Fruit fly (Drosophila melanogaster): Measurements from ENCODE around the gene Med.

Med gene

DNA sequence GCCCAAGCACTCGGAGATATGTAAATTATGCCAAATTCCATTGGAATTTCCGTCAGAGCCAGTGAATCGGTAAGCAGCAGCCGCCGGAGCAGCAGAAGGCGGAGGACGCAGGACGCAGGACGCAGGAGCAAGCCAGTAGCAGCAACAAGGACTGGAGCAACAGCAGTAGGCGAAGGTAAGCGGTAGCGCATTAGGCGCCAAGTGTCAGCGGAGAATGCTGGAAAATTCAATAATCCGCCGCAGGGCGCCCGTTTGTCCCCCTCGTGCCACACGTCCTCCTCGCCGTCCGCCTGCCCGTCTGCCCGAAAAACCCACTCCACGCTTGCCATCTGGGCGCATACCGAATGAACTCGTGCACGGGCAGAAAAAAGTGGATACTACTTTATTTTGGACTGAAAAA is 11.8 kb downstream of the Med start:
- no peak for TF ChIP-seq noc (tag; optimal IDR thresholded peaks at IDR 0.05)

dm6 chr3R:31626237-31626636 is 15.4 kb downstream of the Med start:
- TF ChIP-seq noc (tag; optimal IDR thresholded peaks at IDR 0.05) = no peak

DNA sequence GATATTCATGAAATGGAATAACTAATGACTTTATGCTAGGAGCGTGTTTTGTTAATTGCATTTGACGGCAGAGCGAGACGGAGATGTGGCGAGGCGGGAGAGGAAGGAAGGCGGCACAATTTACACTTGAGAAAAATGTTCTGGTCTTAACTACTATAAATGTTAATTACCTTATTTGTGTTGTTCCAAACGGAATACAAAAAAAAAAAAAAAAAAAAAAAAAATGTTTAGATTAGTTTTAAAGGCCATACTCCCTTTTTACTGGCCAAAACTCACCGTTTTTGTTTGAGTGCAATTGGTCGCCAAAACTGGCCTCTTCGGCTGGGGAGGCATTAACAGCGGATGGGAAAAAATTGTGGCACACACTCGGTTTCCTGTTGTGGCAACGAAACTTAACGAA is 16.3 kb downstream of the Med start:
- no peak for TF ChIP-seq noc (tag; optimal IDR thresholded peaks at IDR 0.05)

- TF ChIP-seq noc (tag; optimal IDR thresholded peaks at IDR 0.05) = no peak
Observed at dm6 chr3R:31630376-31630775, 19.5 kb downstream of the Med start.

dm6 chr3R:31632316-31632715 is 21.5 kb downstream of the Med start:
- no peak for TF ChIP-seq noc (tag; optimal IDR thresholded peaks at IDR 0.05)

dm6 chr3R:31636501-31636900 is 25.7 kb downstream of the Med start:
- TF ChIP-seq noc (tag; optimal IDR thresholded peaks at IDR 0.05) = no peak

- no peak for TF ChIP-seq noc (tag; optimal IDR thresholded peaks at IDR 0.05)
Observed at dm6 chr3R:31662757-31663156, 51.9 kb downstream of the Med start.
